Fruit fly (Drosophila melanogaster) S2 (cell line): Measurements from ENCODE around the gene Pvf1.

Experiments used
- CG8478 ChIP-seq: fragments of >200 bp; optimal IDR thresholded peaks from 2 replicates; lab custom pipeline; 2018
- CTCF ChIP-seq, 2 experiments: fragments of >200 bp; optimal IDR thresholded peaks; 2 replicates each; lab custom pipeline; 2018

dm6 chrX:18866289-18866832 lies 33.9 kb downstream of the Pvf1 start:
- TF ChIP-seq CG8478 (lab: Kevin White, UChicago) (no peak), CTCF (optimal IDR thresholded peaks at IDR 0.05; lab: Kevin White, UChicago) (no peak)
